Worm (Caenorhabditis elegans): ENCODE measurements around the gene best-19.

ce11 chrIV:269107-269506 lies 14.3 kb upstream of the best-19 start, which contains the start of gene T21D12.11:
- TF ChIP-seq nhr-12 (tag; optimal IDR thresholded peaks at IDR 0.05) (no peak), aly-2 (tag; optimal IDR thresholded peaks at IDR 0.05) (no peak), snpc-4 (tag; optimal IDR thresholded peaks at IDR 0.05) (no peak)
